Worm (Caenorhabditis elegans) whole organism, early embryonic: ENCODE measurements around the gene F12E12.6.

Experiments used
- B0310.2 ChIP-seq: sonication (generic microtip); optimal IDR thresholded peaks from 2 replicates; lab custom pipeline; 2016; ENCODE audit warnings: mild to moderate bottlenecking, missing genetic modification characterization, missing compliant biosample characterization
- hmg-4 ChIP-seq: fragments of 200-800 bp; sonication (Bioruptor generic); optimal IDR thresholded peaks from 2 replicates; lab custom pipeline; 2018; ENCODE audit warnings: mild to moderate bottlenecking, missing genetic modification characterization, missing compliant biosample characterization

DNA sequence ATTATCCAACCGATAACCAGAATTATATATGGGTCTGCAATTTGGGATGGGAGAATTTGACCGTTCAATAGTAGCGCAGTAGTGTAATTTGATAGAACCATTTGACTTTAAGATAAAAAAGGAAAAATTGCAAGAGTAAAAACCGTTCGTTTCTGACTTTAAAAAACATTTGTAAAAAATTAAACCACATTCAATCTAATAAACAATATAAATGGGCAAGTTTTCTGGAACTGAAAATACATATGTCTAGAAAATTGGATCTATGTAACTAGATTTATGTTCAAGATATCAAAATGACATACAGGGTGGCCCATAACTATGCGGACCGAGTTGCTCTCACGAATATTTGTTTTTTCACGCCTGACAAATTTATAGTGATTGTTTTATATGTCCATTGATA, 42.1 kb downstream of the F12E12.6 start, which contains the start of gene srx-102:
- no peak for TF ChIP-seq hmg-4 (GFP tag; lab: Kevin White, UChicago)
- no peak for TF ChIP-seq B0310.2
